Fruit fly (Drosophila melanogaster) whole organism, embryonic: ENCODE results near the gene Fbxl4.
A peak's percentile ranks its signal among the peaks of the same experiment; 100 is the strongest.

Experiments
- Adf1 ChIP-seq: fragments of 200-800 bp; sonication (Bioruptor generic); IDR thresholded peaks from 2 replicates; pipeline ENCODE4 v1.3.6; 2022; ENCODE audit warnings: missing biosample characterization, missing genetic modification characterization
- C15 ChIP-seq: fragments of 200-800 bp; sonication (Bioruptor generic); IDR thresholded peaks from 3 replicates; pipeline ENCODE4 v1.3.6; 2022; ENCODE audit warnings: missing biosample characterization, missing genetic modification characterization
- CG10431 ChIP-seq: fragments of 200-800 bp; sonication (Bioruptor generic); optimal IDR thresholded peaks from 3 replicates; lab custom pipeline; 2018; ENCODE audit warnings: missing biosample characterization, mild to moderate bottlenecking, missing genetic modification characterization
- CG10979 ChIP-seq: fragments of 200-800 bp; sonication (Bioruptor generic); optimal IDR thresholded peaks from 2 replicates; lab custom pipeline; 2018; ENCODE audit warnings: missing biosample characterization, mild to moderate bottlenecking, missing genetic modification characterization, moderate library complexity
- CG12769 ChIP-seq: fragments of 200-800 bp; sonication (Bioruptor generic); optimal IDR thresholded peaks from 2 replicates; lab custom pipeline; 2019; ENCODE audit warnings: missing biosample characterization, mild to moderate bottlenecking, missing genetic modification characterization, moderate library complexity
- CG15011 ChIP-seq: fragments of 200-800 bp; sonication (Bioruptor generic); optimal IDR thresholded peaks from 3 replicates; lab custom pipeline; 2018; ENCODE audit warnings: missing biosample characterization, mild to moderate bottlenecking, missing genetic modification characterization
- CG17385 ChIP-seq: fragments of 200-800 bp; sonication (Bioruptor generic); optimal IDR thresholded peaks from 3 replicates; lab custom pipeline; 2018; ENCODE audit warnings: missing biosample characterization, mild to moderate bottlenecking, missing genetic modification characterization
- CG2120 ChIP-seq: fragments of 200-800 bp; sonication (Bioruptor generic); optimal IDR thresholded peaks from 3 replicates; lab custom pipeline; 2016; ENCODE audit warnings: missing biosample characterization, missing genetic modification characterization
- CG2202 ChIP-seq: fragments of 200-800 bp; sonication (Bioruptor generic); optimal IDR thresholded peaks from 2 replicates; lab custom pipeline; 2018; ENCODE audit warnings: missing biosample characterization, mild to moderate bottlenecking, missing genetic modification characterization
- CG42726 ChIP-seq: fragments of 200-800 bp; sonication (Bioruptor generic); IDR thresholded peaks from 2 replicates; pipeline ENCODE4 v1.3.6; 2022; ENCODE audit warnings: missing biosample characterization, missing genetic modification characterization; ENCODE audit not compliant: partially characterized antibody
- CG4820 ChIP-seq: fragments of 200-800 bp; sonication (Bioruptor generic); optimal IDR thresholded peaks from 3 replicates; lab custom pipeline; 2016; ENCODE audit warnings: missing biosample characterization, missing genetic modification characterization
- CG6791 ChIP-seq: fragments of 200-800 bp; sonication (Bioruptor generic); IDR thresholded peaks from 3 replicates; pipeline ENCODE4 v1.3.6; 2022; ENCODE audit warnings: missing biosample characterization, missing genetic modification characterization; ENCODE audit not compliant: partially characterized antibody
- CG7786 ChIP-seq: fragments of 200-800 bp; sonication (Bioruptor generic); optimal IDR thresholded peaks from 2 replicates; lab custom pipeline; 2016; ENCODE audit warnings: missing biosample characterization, missing genetic modification characterization
- CG7839 ChIP-seq: fragments of 200-800 bp; sonication (Bioruptor generic); optimal IDR thresholded peaks from 3 replicates; lab custom pipeline; 2018; ENCODE audit warnings: missing biosample characterization, mild to moderate bottlenecking, missing genetic modification characterization, moderate library complexity
- CG9437 ChIP-seq: fragments of 200-800 bp; sonication (Bioruptor generic); optimal IDR thresholded peaks from 2 replicates; lab custom pipeline; 2018; ENCODE audit warnings: missing biosample characterization, mild to moderate bottlenecking, missing genetic modification characterization
- CHES-1-like ChIP-seq: fragments of 200-800 bp; sonication (Bioruptor generic); optimal IDR thresholded peaks from 2 replicates; lab custom pipeline; 2016; ENCODE audit warnings: missing biosample characterization, missing genetic modification characterization
- D ChIP-seq, 2 experiments: fragments of 200-800 bp in 1 of 2; fragments of >200 bp in 1 of 2; sonication (Bioruptor generic) in 1 of 2; optimal IDR thresholded peaks; 2 replicates in 1 of 2; 3 replicates in 1 of 2; lab custom pipeline; 2017; ENCODE audit warnings: mild to moderate bottlenecking in 1 of 2, missing biosample characterization in 1 of 2, missing genetic modification characterization in 1 of 2, missing genetic modification reagents in 1 of 2
- Fer1 ChIP-seq: fragments of 200-800 bp; sonication (Bioruptor generic); optimal IDR thresholded peaks from 2 replicates; lab custom pipeline; 2017; ENCODE audit warnings: missing biosample characterization, mild to moderate bottlenecking, missing genetic modification characterization
- Gug ChIP-seq: fragments of 200-800 bp; sonication (Bioruptor generic); IDR thresholded peaks from 4 replicates; pipeline ENCODE4 v1.3.6; 2022; ENCODE audit warnings: missing biosample characterization, missing genetic modification characterization
- HmgZ ChIP-seq: fragments of 200-800 bp; sonication (Bioruptor generic); optimal IDR thresholded peaks from 2 replicates; lab custom pipeline; 2018; ENCODE audit warnings: missing biosample characterization, mild to moderate bottlenecking, missing genetic modification characterization
- Hr51 ChIP-seq, 2 experiments: fragments of 200-800 bp; sonication (Bioruptor generic); optimal IDR thresholded peaks; 2 replicates in 1 of 2; 3 replicates in 1 of 2; lab custom pipeline; 2016 to 2018; ENCODE audit warnings: missing biosample characterization in 2 of 2, missing genetic modification characterization in 2 of 2, mild to moderate bottlenecking in 1 of 2, moderate library complexity in 1 of 2
- NfI ChIP-seq: fragments of 200-800 bp; sonication (Bioruptor generic); optimal IDR thresholded peaks from 3 replicates; lab custom pipeline; 2018; ENCODE audit warnings: missing biosample characterization, mild to moderate bottlenecking, missing genetic modification characterization, moderate library complexity
- PHDP ChIP-seq: fragments of 200-800 bp; sonication (Bioruptor generic); optimal IDR thresholded peaks from 3 replicates; lab custom pipeline; 2018; ENCODE audit warnings: missing biosample characterization, mild to moderate bottlenecking, missing genetic modification characterization, moderate library complexity
- Ravus ChIP-seq: fragments of 200-800 bp; sonication (Bioruptor generic); IDR thresholded peaks from 2 replicates; pipeline ENCODE4 v1.3.6; 2022; ENCODE audit warnings: missing biosample characterization, missing genetic modification characterization
- Rfx ChIP-seq: fragments of 200-800 bp; sonication (Bioruptor generic); IDR thresholded peaks from 2 replicates; pipeline ENCODE4 v1.3.6; 2022; ENCODE audit warnings: missing biosample characterization, missing genetic modification characterization
- Usf ChIP-seq: fragments of 200-800 bp; sonication (Bioruptor generic); optimal IDR thresholded peaks from 2 replicates; lab custom pipeline; 2017; ENCODE audit warnings: missing genotype, missing biosample characterization, missing genetic modification characterization
- Xrp1 ChIP-seq: fragments of 200-800 bp; sonication (Bioruptor generic); IDR thresholded peaks from 2 replicates; pipeline ENCODE4 v1.3.6; 2022; ENCODE audit warnings: missing biosample characterization, missing genetic modification characterization
- bigmax ChIP-seq: fragments of 200-800 bp; sonication (Bioruptor generic); optimal IDR thresholded peaks from 2 replicates; lab custom pipeline; 2018; ENCODE audit warnings: missing biosample characterization, mild to moderate bottlenecking, missing genetic modification characterization
- btn ChIP-seq: fragments of 200-800 bp; sonication (Bioruptor generic); optimal IDR thresholded peaks from 2 replicates; lab custom pipeline; 2016; ENCODE audit warnings: missing biosample characterization, missing genetic modification characterization
- cato ChIP-seq: fragments of 200-800 bp; sonication (Bioruptor generic); optimal IDR thresholded peaks from 2 replicates; lab custom pipeline; 2016; ENCODE audit warnings: missing biosample characterization, missing genetic modification characterization, borderline replicate concordance
- chinmo ChIP-seq: fragments of 200-800 bp; sonication (Bioruptor generic); IDR thresholded peaks from 4 replicates; pipeline ENCODE4 v1.3.6; 2022; ENCODE audit warnings: missing biosample characterization, missing genetic modification characterization; ENCODE audit not compliant: partially characterized antibody
- crc ChIP-seq: fragments of 200-800 bp; sonication (Bioruptor generic); optimal IDR thresholded peaks from 2 replicates; lab custom pipeline; 2016; ENCODE audit warnings: missing biosample characterization, missing genetic modification characterization
- disco-r ChIP-seq: fragments of 200-800 bp; sonication (Bioruptor generic); optimal IDR thresholded peaks from 2 replicates; lab custom pipeline; 2016; ENCODE audit warnings: missing biosample characterization, missing genetic modification characterization
- en ChIP-seq: fragments of 200-800 bp; sonication (Bioruptor generic); optimal IDR thresholded peaks from 2 replicates; lab custom pipeline; 2016; ENCODE audit warnings: missing biosample characterization, missing genetic modification characterization
- fu2 ChIP-seq: fragments of 200-800 bp; sonication (Bioruptor generic); optimal IDR thresholded peaks from 2 replicates; lab custom pipeline; 2016; ENCODE audit warnings: missing biosample characterization, missing genetic modification characterization
- gem ChIP-seq: fragments of 200-800 bp; sonication (Bioruptor generic); optimal IDR thresholded peaks from 2 replicates; lab custom pipeline; 2019; ENCODE audit warnings: missing biosample characterization, mild to moderate bottlenecking, missing genetic modification characterization, moderate library complexity
- jumu ChIP-seq: fragments of 200-800 bp; sonication (Bioruptor generic); optimal IDR thresholded peaks from 3 replicates; lab custom pipeline; 2016; ENCODE audit warnings: missing biosample characterization, missing genetic modification characterization
- kay ChIP-seq: fragments of 200-800 bp; sonication (Bioruptor generic); optimal IDR thresholded peaks from 2 replicates; lab custom pipeline; 2016; ENCODE audit warnings: missing biosample characterization, missing genetic modification characterization
- ken ChIP-seq: fragments of 200-800 bp; sonication (Bioruptor generic); IDR thresholded peaks from 3 replicates; pipeline ENCODE4 v1.3.6; 2022; ENCODE audit warnings: missing biosample characterization, missing genetic modification characterization
- maf-S ChIP-seq: fragments of 200-800 bp; sonication (Bioruptor generic); optimal IDR thresholded peaks from 2 replicates; lab custom pipeline; 2016; ENCODE audit warnings: missing biosample characterization, missing genetic modification characterization
- nau ChIP-seq: fragments of 200-800 bp; sonication (Bioruptor generic); optimal IDR thresholded peaks from 3 replicates; lab custom pipeline; 2017; ENCODE audit warnings: missing biosample characterization, mild to moderate bottlenecking, missing genetic modification characterization, missing genetic modification reagents
- onecut ChIP-seq: fragments of 200-800 bp; sonication (Bioruptor generic); IDR thresholded peaks from 2 replicates; pipeline ENCODE4 v1.3.6; 2022; ENCODE audit warnings: missing biosample characterization, missing genetic modification characterization
- sc ChIP-seq, 3 experiments: fragments of >200 bp in 2 of 3; fragments of 200-800 bp in 1 of 3; sonication (Bioruptor generic) in 1 of 3; optimal IDR thresholded peaks; 2 replicates in 2 of 3; 3 replicates in 1 of 3; lab custom pipeline; 2017; ENCODE audit warnings: mild to moderate bottlenecking in 1 of 3, missing biosample characterization in 1 of 3, missing genetic modification characterization in 1 of 3, missing genetic modification reagents in 1 of 3
- scrt ChIP-seq: fragments of 200-800 bp; sonication (Bioruptor generic); optimal IDR thresholded peaks from 2 replicates; lab custom pipeline; 2018; ENCODE audit warnings: missing biosample characterization, mild to moderate bottlenecking, missing genetic modification characterization, moderate library complexity
- stc ChIP-seq: fragments of 200-800 bp; sonication (Bioruptor generic); IDR thresholded peaks from 2 replicates; pipeline ENCODE4 v1.3.6; 2022; ENCODE audit warnings: missing biosample characterization, missing genetic modification characterization
- tll ChIP-seq, 2 experiments: fragments of 200-800 bp in 1 of 2; fragments of >200 bp in 1 of 2; sonication (Bioruptor generic) in 1 of 2; optimal IDR thresholded peaks; 2 replicates each; lab custom pipeline; 2017 to 2019; ENCODE audit warnings: missing biosample characterization in 2 of 2, missing genetic modification characterization in 2 of 2, mild to moderate bottlenecking in 1 of 2, moderate library complexity in 1 of 2
- ttk ChIP-seq: fragments of 200-800 bp; sonication (Bioruptor generic); IDR thresholded peaks from 2 replicates; pipeline ENCODE4 v2.1.2; 2022; ENCODE audit warnings: missing biosample characterization, missing genetic modification characterization
- vnd ChIP-seq: fragments of 200-800 bp; sonication (Bioruptor generic); IDR thresholded peaks from 3 replicates; pipeline ENCODE4 v1.3.6; 2022; ENCODE audit warnings: missing biosample characterization, missing genetic modification characterization; ENCODE audit not compliant: partially characterized antibody
- zfh2 ChIP-seq: fragments of 200-800 bp; sonication (Bioruptor generic); optimal IDR thresholded peaks from 2 replicates; lab custom pipeline; 2016; ENCODE audit warnings: missing biosample characterization, missing genetic modification characterization

The Fbxl4 gene

dm6 chrX:14218045-14218483 is 19.7 kb downstream of the Fbxl4 start (continued):
- TF ChIP-seq scrt (GFP tag; lab: Kevin White, UChicago) (peak; percentile 74), maf-S (GFP tag; lab: Kevin White, UChicago) (peak; percentile 67), tll (GFP tag; optimal IDR thresholded peaks at IDR 0.05; lab: Kevin White, UChicago) (no peak), CG7786 (GFP tag; lab: Kevin White, UChicago) (peak; percentile 59), chinmo (GFP tag; lab: Robert Waterston, UW) (0 out of 4 replicates have a peak, but pooled peaks have one; percentile 13), CG15011 (peak; percentile 80), sc (optimal IDR thresholded peaks at IDR 0.05; lab: Kevin White, UChicago) (no peak), sc (GFP tag; optimal IDR thresholded peaks at IDR 0.05; lab: Kevin White, UChicago) (peak; percentile 67), CG4820 (GFP tag; lab: Kevin White, UChicago) (peak; percentile 82), kay (GFP tag; lab: Kevin White, UChicago) (peak; percentile 79), Rfx (GFP tag; lab: Robert Waterston, UW) (peak; percentile 92), CG10979 (tag; lab: Kevin White, UChicago) (peak; percentile 92), Adf1 (peak; percentile 68), Usf (peak; percentile 61), bigmax (no peak), PHDP (tag; lab: Kevin White, UChicago) (peak; percentile 93), NfI (GFP tag; lab: Kevin White, UChicago) (peak; percentile 78), D (optimal IDR thresholded peaks at IDR 0.05; lab: Kevin White, UChicago) (no peak), D (GFP tag; optimal IDR thresholded peaks at IDR 0.05; lab: Kevin White, UChicago) (peak; percentile 78), CG9437 (GFP tag; lab: Kevin White, UChicago) (peak; percentile 75), vnd (no peak), HmgZ (tag; lab: Kevin White, UChicago) (peak; percentile 79), CG2120 (GFP tag; lab: Kevin White, UChicago) (peak; percentile 88), C15 (peak; percentile 81; the same call in 2 of the 3 replicates), CG12769 (peak; percentile 40), crc (peak; percentile 69), CG42726 (GFP tag; lab: Robert Waterston, UW) (no peak), btn (GFP tag; lab: Kevin White, UChicago) (peak; percentile 34), en (peak; percentile 45), CG17385 (GFP tag; lab: Kevin White, UChicago) (peak; percentile 84), onecut (peak; percentile 71), jumu (GFP tag; lab: Kevin White, UChicago) (peak; percentile 37), CG10431 (GFP tag; lab: Kevin White, UChicago) (no peak), disco-r (GFP tag; lab: Kevin White, UChicago) (peak; percentile 39), Ravus (GFP tag; lab: Robert Waterston, UW) (peak; percentile 64), Hr51 (GFP tag; optimal IDR thresholded peaks at IDR 0.05; lab: Kevin White, UChicago) (peak; percentile 72 to 94), gem (tag; lab: Kevin White, UChicago) (peak; percentile 95), nau (peak; percentile 81), Gug (GFP tag; lab: Robert Waterston, UW) (peak; percentile 44; the same call in 2 of the 4 replicates), CG2202 (tag; lab: Kevin White, UChicago) (peak; percentile 62), ken (GFP tag; lab: Robert Waterston, UW) (peak; percentile 79), stc (GFP tag; lab: Robert Waterston, UW) (peak; percentile 85), Fer1 (peak; percentile 87), cato (GFP tag; lab: Kevin White, UChicago) (peak; percentile 55), ttk (GFP tag; lab: Robert Waterston, UW) (peak; percentile 77), zfh2 (peak; percentile 39), CHES-1-like (GFP tag; lab: Kevin White, UChicago) (peak; percentile 42), Xrp1 (GFP tag; lab: Robert Waterston, UW) (peak; percentile 92), fu2 (GFP tag; lab: Kevin White, UChicago) (peak; percentile 48), CG6791 (no peak), CG7839 (peak; percentile 92)
